Worm (Caenorhabditis elegans): ENCODE data around the gene E04F6.10.

Gene E04F6.10

DNA sequence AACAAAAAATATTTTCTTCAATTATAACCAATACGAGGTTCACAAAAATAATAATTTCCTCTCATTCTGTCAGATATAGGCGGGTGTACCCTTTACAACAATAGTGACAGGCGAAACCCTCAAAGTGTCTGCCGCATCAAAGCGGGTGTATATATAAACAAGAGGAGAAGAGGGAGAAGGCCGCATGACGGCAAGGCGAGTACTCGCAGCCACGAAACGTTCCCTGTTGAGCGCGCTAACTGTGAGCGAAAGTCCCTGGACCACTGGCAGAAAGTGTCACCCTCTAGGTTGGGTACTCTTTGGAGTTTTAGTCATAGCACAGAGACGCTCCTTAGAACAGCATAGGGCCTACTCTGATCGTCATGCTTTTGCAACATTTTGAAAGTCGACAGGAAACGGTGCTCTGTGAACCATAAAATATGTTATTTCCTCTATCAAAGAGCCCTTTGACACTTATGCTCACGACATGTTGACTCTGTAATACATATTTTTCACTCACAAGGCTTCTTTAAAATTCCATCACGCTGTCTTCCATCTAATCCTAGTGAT, 16.8 kb downstream of the E04F6.10 start, which contains the start of gene pcrg-1 (continued):
- TF ChIP-seq zag-1 (tag; optimal IDR thresholded peaks at IDR 0.05) (no peak), gei-8 (GFP tag; optimal IDR thresholded peaks at IDR 0.05) (peak; percentile 12), jun-1 (tag; optimal IDR thresholded peaks at IDR 0.05) (no peak), F49E8.2 (tag; optimal IDR thresholded peaks at IDR 0.05; ENCODE audit: borderline replicate concordance) (peak; percentile 73), pha-4 (GFP tag; IDR thresholded peaks at IDR 0.05) (peak; percentile 89), pha-4 (tag; optimal IDR thresholded peaks at IDR 0.05) (peak; percentile 42), saeg-2 (GFP tag; IDR thresholded peaks at IDR 0.05) (peak; percentile 89), daf-12 (tag; optimal IDR thresholded peaks at IDR 0.05) (no peak), nhr-42 (GFP tag; IDR thresholded peaks at IDR 0.05) (peak; percentile 84), hlh-30 (tag; optimal IDR thresholded peaks at IDR 0.05; ENCODE audit: insufficient read depth) (peak; percentile 69), R02D3.7 (tag; optimal IDR thresholded peaks at IDR 0.05) (no peak), lin-15B (tag; optimal IDR thresholded peaks at IDR 0.05) (no peak), ztf-7 (tag; optimal IDR thresholded peaks at IDR 0.05) (peak; percentile 57), unc-39 (tag; optimal IDR thresholded peaks at IDR 0.05) (no peak), aly-2 (tag; optimal IDR thresholded peaks at IDR 0.05) (no peak), rbr-2 (tag; optimal IDR thresholded peaks at IDR 0.05) (peak; percentile 74), hif-1 (tag; optimal IDR thresholded peaks at IDR 0.05) (peak; percentile 12 to 56), egl-27 (tag; optimal IDR thresholded peaks at IDR 0.05) (no peak), mep-1 (tag; optimal IDR thresholded peaks at IDR 0.05) (peak; percentile 61), ZK546.5 (tag; optimal IDR thresholded peaks at IDR 0.05) (no peak), snpc-1.2 (GFP tag; IDR thresholded peaks at IDR 0.05) (peak; percentile 86), dmd-9 (GFP tag; IDR thresholded peaks at IDR 0.05) (peak; percentile 78; the same call in 1 of the 2 replicates), madf-5 (GFP tag; IDR thresholded peaks at IDR 0.05) (peak; percentile 23 to 70; a peak in 1 of 4 replicates), ces-1 (GFP tag; optimal IDR thresholded peaks at IDR 0.05) (no peak), lin-13 (GFP tag; optimal IDR thresholded peaks at IDR 0.05) (peak; percentile 64), dmd-8 (GFP tag; IDR thresholded peaks at IDR 0.05) (peak; percentile 94), Y48G9A.11 (GFP tag; IDR thresholded peaks at IDR 0.05) (peak; percentile 84), mxl-2 (GFP tag; conservative IDR thresholded peaks at IDR 0.05) (0 out of 2 replicates have a peak, but pooled peaks have one; percentile 12), F37D6.2 (tag; optimal IDR thresholded peaks at IDR 0.05) (peak; percentile 29), nhr-41 (GFP tag; IDR thresholded peaks at IDR 0.05) (peak; percentile 89), dmd-6 (GFP tag; IDR thresholded peaks at IDR 0.05) (peak; percentile 55), skn-1 (tag; optimal IDR thresholded peaks at IDR 0.05) (no peak), daf-8 (GFP tag; IDR thresholded peaks at IDR 0.05) (peak; percentile 73; the same call in 1 of the 2 replicates), nhr-11 (tag; optimal IDR thresholded peaks at IDR 0.05) (no peak), F10B5.3 (tag; optimal IDR thresholded peaks at IDR 0.05) (peak; percentile 72), sdz-12 (GFP tag; optimal IDR thresholded peaks at IDR 0.05) (no peak), daf-19 (GFP tag; conservative IDR thresholded peaks at IDR 0.05) (peak; percentile 63; the same call in 1 of the 2 replicates), nhr-77 (tag; optimal IDR thresholded peaks at IDR 0.05) (no peak), nhr-28 (tag; optimal IDR thresholded peaks at IDR 0.05) (no peak), ceh-62 (tag; optimal IDR thresholded peaks at IDR 0.05) (no peak), nhr-48 (tag; optimal IDR thresholded peaks at IDR 0.05) (peak; percentile 67), zfp-3 (GFP tag; conservative IDR thresholded peaks at IDR 0.05) (peak; percentile 51; the same call in 1 of the 2 replicates), pqm-1 (tag; optimal IDR thresholded peaks at IDR 0.05) (no peak), set-16 (GFP tag; IDR thresholded peaks at IDR 0.05) (no peak; the same call in none of the 2 replicates), php-3 (GFP tag; IDR thresholded peaks at IDR 0.05) (peak; percentile 84), snpc-4 (tag; optimal IDR thresholded peaks at IDR 0.05) (peak; percentile 95), lin-38 (GFP tag; IDR thresholded peaks at IDR 0.05) (peak; percentile 84), mxl-3 (GFP tag; optimal IDR thresholded peaks at IDR 0.05) (peak; percentile 85), nhr-6 (tag; optimal IDR thresholded peaks at IDR 0.05) (peak; percentile 77), lsy-2 (tag; optimal IDR thresholded peaks at IDR 0.05) (peak in 1 of 2 experiments; percentile 69), nhr-76 (tag; optimal IDR thresholded peaks at IDR 0.05) (no peak), ama-1 (optimal IDR thresholded peaks at IDR 0.05) (no peak)
